Fruit fly (Drosophila melanogaster): ENCODE data around the gene Got2.

DNA sequence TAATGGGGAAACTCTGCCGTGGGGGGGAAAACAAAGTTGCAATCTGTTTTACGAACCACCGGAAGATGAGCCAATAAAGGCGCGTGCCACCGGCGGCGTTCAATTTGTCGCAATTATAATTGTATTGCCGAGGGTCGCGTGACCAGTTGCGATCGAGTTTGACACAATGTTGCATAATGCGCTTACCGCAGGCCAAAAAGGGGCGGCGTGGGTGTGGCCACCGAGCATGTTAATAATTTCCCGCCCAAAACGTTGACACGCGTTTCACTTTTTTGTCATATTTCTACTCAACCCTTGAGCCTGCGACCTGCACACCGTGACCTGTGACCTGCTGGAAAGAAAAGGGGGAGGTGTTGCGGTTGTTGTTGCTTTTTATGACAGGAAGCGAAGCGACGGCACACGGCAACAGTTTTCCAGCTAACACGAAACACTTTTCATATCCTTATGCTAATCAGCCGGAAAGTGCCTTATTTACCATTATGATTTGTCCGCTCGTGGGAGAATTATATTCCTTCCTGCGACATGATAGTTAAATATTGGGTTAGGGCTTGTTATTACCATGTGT, 25.5 kb downstream of the Got2 start:
- TF ChIP-seq Eip74EF (GFP tag; optimal IDR thresholded peaks at IDR 0.05) (no peak), CG30403 (GFP tag; optimal IDR thresholded peaks at IDR 0.05) (no peak), Asciz (GFP tag; optimal IDR thresholded peaks at IDR 0.05) (no peak), CG17568 (GFP tag; optimal IDR thresholded peaks at IDR 0.05) (no peak), CG2199 (GFP tag; IDR thresholded peaks at IDR 0.05) (no peak), Hr78 (GFP tag; optimal IDR thresholded peaks at IDR 0.05) (no peak), CG17802 (tag; optimal IDR thresholded peaks at IDR 0.05) (no peak), CG10462 (GFP tag; optimal IDR thresholded peaks at IDR 0.05) (no peak), NC2α (GFP tag; optimal IDR thresholded peaks at IDR 0.05) (no peak), amos (GFP tag; IDR thresholded peaks at IDR 0.05; ENCODE audit: partially characterized antibody) (no peak), PHDP (tag; optimal IDR thresholded peaks at IDR 0.05) (no peak), B-H2 (GFP tag; optimal IDR thresholded peaks at IDR 0.05) (no peak), HHEX (GFP tag; optimal IDR thresholded peaks at IDR 0.05) (no peak), CG34224 (GFP tag; IDR thresholded peaks at IDR 0.05; ENCODE audit: partially characterized antibody) (no peak)

Data from whole organism, embryonic.